Worm (Caenorhabditis elegans): Measurements from ENCODE around the gene rig-1.
A peak's percentile ranks its signal among the peaks of the same experiment; 100 is the strongest.

rig-1 gene

DNA sequence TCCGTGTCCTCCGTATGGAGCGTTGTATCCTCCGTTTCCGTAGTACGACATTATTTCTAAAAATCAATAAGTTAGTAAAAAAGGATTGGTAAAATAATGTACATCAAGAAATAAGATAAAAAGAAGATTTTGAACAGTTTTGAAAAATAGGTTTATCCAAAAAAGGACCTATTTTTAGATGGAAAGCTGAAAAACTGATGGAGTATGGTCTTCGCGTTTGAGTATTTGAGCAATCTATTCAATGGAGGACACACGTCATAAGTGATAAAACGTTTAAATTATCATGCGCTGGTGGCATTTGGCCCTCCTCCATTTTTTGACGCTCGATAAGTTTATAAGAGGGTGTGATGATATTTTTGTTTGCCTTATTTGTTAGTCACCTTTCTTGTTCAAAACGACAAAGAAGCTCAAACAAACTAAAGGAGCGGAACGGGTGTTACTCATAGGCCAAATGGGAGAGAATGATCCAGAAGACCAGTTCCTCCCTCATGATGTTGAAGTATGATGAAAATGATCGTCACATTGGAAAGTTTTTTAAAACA is 53.4 kb downstream of the rig-1 start, which contains the start of gene F53A9.6:
Gene F53A9.6, minus strand, starts transcription at position 51 of the 542 bp plus-strand sequence.
- TF ChIP-seq nhr-6 (tag; optimal IDR thresholded peaks at IDR 0.05), result no peak
- TF ChIP-seq nhr-77 (tag; optimal IDR thresholded peaks at IDR 0.05), result no peak
- TF ChIP-seq sem-4 (tag; optimal IDR thresholded peaks at IDR 0.05), result no peak
- TF ChIP-seq R02D3.7 (tag; optimal IDR thresholded peaks at IDR 0.05), result no peak
- no peak for TF ChIP-seq ztf-1 (GFP tag; conservative IDR thresholded peaks at IDR 0.05)
- peak; percentile 39 for TF ChIP-seq sma-9 (GFP tag; optimal IDR thresholded peaks at IDR 0.05)
- TF ChIP-seq sma-9 (tag; optimal IDR thresholded peaks at IDR 0.05), result no peak
- TF ChIP-seq fos-1 (tag; optimal IDR thresholded peaks at IDR 0.05), result peak; percentile 63
- no peak for TF ChIP-seq dmd-4 (tag; optimal IDR thresholded peaks at IDR 0.05)
- TF ChIP-seq snpc-4 (tag; optimal IDR thresholded peaks at IDR 0.05), result no peak
- peak; percentile 19 for TF ChIP-seq gmeb-1 (tag; optimal IDR thresholded peaks at IDR 0.05)
- TF ChIP-seq lin-11 (tag; optimal IDR thresholded peaks at IDR 0.05), result no peak
- no peak for TF ChIP-seq crh-2 (tag; optimal IDR thresholded peaks at IDR 0.05)

- TF ChIP-seq fos-1 (tag; optimal IDR thresholded peaks at IDR 0.05), result peak; percentile 36
- TF ChIP-seq crh-2 (tag; optimal IDR thresholded peaks at IDR 0.05), result no peak
- no peak for TF ChIP-seq skn-1 (tag; optimal IDR thresholded peaks at IDR 0.05)
- no peak for TF ChIP-seq snpc-4 (tag; optimal IDR thresholded peaks at IDR 0.05)
Measured at ce11 chrX:8714845-8715244, 54.4 kb downstream of the rig-1 start.

ce11 chrX:8716822-8717221 is 56.4 kb downstream of the rig-1 start, which contains the start of gene F53A9.7:
F53A9.7 (minus strand) TSS chrX:8716922.
- TF ChIP-seq Y55F3AM.14 (GFP tag; optimal IDR thresholded peaks at IDR 0.05), result no peak
- no peak for TF ChIP-seq R02D3.7 (tag; optimal IDR thresholded peaks at IDR 0.05)
- TF ChIP-seq lin-13 (GFP tag; optimal IDR thresholded peaks at IDR 0.05), result no peak
- no peak for TF ChIP-seq gmeb-1 (tag; optimal IDR thresholded peaks at IDR 0.05)
- no peak for TF ChIP-seq F13H6.1 (tag; optimal IDR thresholded peaks at IDR 0.05)
- TF ChIP-seq zag-1 (tag; optimal IDR thresholded peaks at IDR 0.05), result no peak
- no peak for TF ChIP-seq mab-5 (tag; optimal IDR thresholded peaks at IDR 0.05)
- TF ChIP-seq peb-1 (tag; optimal IDR thresholded peaks at IDR 0.05), result no peak
- TF ChIP-seq snpc-4 (tag; optimal IDR thresholded peaks at IDR 0.05), result no peak

- no peak for TF ChIP-seq ZK546.5 (tag; optimal IDR thresholded peaks at IDR 0.05)
- no peak for TF ChIP-seq nhr-21 (tag; optimal IDR thresholded peaks at IDR 0.05)
- TF ChIP-seq nhr-129 (tag; optimal IDR thresholded peaks at IDR 0.05), result no peak
- TF ChIP-seq zag-1 (tag; optimal IDR thresholded peaks at IDR 0.05), result no peak
- TF ChIP-seq peb-1 (tag; optimal IDR thresholded peaks at IDR 0.05), result no peak
- no peak for TF ChIP-seq blmp-1 (tag; optimal IDR thresholded peaks at IDR 0.05; ENCODE audit: insufficient read depth)
- TF ChIP-seq snpc-4 (tag; optimal IDR thresholded peaks at IDR 0.05), result no peak
- no peak for TF ChIP-seq aly-2 (tag; optimal IDR thresholded peaks at IDR 0.05)
- no peak for TF ChIP-seq R02D3.7 (tag; optimal IDR thresholded peaks at IDR 0.05)
- no peak for TF ChIP-seq nhr-10 (tag; optimal IDR thresholded peaks at IDR 0.05)
- TF ChIP-seq egl-27 (tag; optimal IDR thresholded peaks at IDR 0.05), result no peak
- TF ChIP-seq skn-1 (tag; optimal IDR thresholded peaks at IDR 0.05), result no peak
- no peak for TF ChIP-seq unc-62 (GFP tag; optimal IDR thresholded peaks at IDR 0.05)
- TF ChIP-seq nhr-6 (tag; optimal IDR thresholded peaks at IDR 0.05), result no peak
- TF ChIP-seq ceh-82 (tag; optimal IDR thresholded peaks at IDR 0.05), result no peak
Measured at ce11 chrX:8718153-8718552, 57.7 kb downstream of the rig-1 start.

- TF ChIP-seq dmd-4 (tag; optimal IDR thresholded peaks at IDR 0.05) (no peak), sma-9 (GFP tag; optimal IDR thresholded peaks at IDR 0.05) (peak; percentile 55), sma-9 (tag; optimal IDR thresholded peaks at IDR 0.05) (no peak), lin-13 (GFP tag; optimal IDR thresholded peaks at IDR 0.05) (no peak), fos-1 (tag; optimal IDR thresholded peaks at IDR 0.05) (peak; percentile 41), crh-2 (tag; optimal IDR thresholded peaks at IDR 0.05) (peak; percentile 51)
Measured at ce11 chrX:8718856-8719255, 58.4 kb downstream of the rig-1 start, which contains the start of gene F53A9.8. F53A9.8 (minus strand) TSS chrX:8718904.

DNA sequence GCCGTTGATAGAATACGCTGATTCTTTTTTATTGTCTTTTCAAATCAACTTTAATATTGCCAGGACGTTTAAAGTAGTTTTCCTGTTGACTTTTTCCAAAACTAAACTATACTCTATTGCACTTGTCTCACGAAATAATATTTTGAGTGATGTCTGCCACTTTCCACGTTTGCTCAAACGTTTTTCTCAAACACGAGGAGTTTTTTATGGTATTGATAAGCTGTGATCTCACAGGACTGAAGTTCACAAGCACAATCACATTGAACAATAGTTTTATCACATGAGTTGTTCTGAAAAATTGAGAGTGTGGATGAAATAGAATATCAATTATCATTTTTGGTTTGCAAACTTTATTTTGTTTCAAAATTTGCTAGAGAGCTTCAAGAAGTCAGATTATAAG is 59.5 kb downstream of the rig-1 start:
- TF ChIP-seq F13H6.1 (tag; optimal IDR thresholded peaks at IDR 0.05) (peak; percentile 10), sma-9 (GFP tag; optimal IDR thresholded peaks at IDR 0.05) (peak; percentile 12), sma-9 (tag; optimal IDR thresholded peaks at IDR 0.05) (no peak), nhr-129 (tag; optimal IDR thresholded peaks at IDR 0.05) (no peak)

- TF ChIP-seq ama-1 (optimal IDR thresholded peaks at IDR 0.05), result no peak
- TF ChIP-seq mbf-1 (tag; optimal IDR thresholded peaks at IDR 0.05), result no peak
- TF ChIP-seq blmp-1 (tag; optimal IDR thresholded peaks at IDR 0.05; ENCODE audit: insufficient read depth), result no peak
- no peak for TF ChIP-seq R02D3.7 (tag; optimal IDR thresholded peaks at IDR 0.05)
- no peak for TF ChIP-seq F13H6.1 (tag; optimal IDR thresholded peaks at IDR 0.05)
- no peak for TF ChIP-seq sma-3 (GFP tag; optimal IDR thresholded peaks at IDR 0.05)
Measured at ce11 chrX:8720658-8721057, 60.2 kb downstream of the rig-1 start, which contains the start of gene F53A9.9. F53A9.9 (minus strand) TSS chrX:8720758.
